Worm (Caenorhabditis elegans) whole organism, L3 larva: Measurements from ENCODE around the gene pitr-1.

Experiments
- ama-1 ChIP-seq: fragments of 150-350 bp; optimal IDR thresholded peaks from 2 replicates; lab custom pipeline; 2018
- ceh-82 ChIP-seq: fragments of 150-350 bp; optimal IDR thresholded peaks from 2 replicates; lab custom pipeline; 2014; ENCODE audit warnings: missing biosample characterization, missing genetic modification characterization
- nhr-11 ChIP-seq: fragments of 150-350 bp; optimal IDR thresholded peaks from 2 replicates; lab custom pipeline; 2014; ENCODE audit warnings: missing biosample characterization, missing genetic modification characterization
- nhr-12 ChIP-seq: fragments of 150-350 bp; optimal IDR thresholded peaks from 2 replicates; lab custom pipeline; 2014; ENCODE audit warnings: missing biosample characterization, missing genetic modification characterization
- nhr-23 ChIP-seq: fragments of 150-350 bp; optimal IDR thresholded peaks from 2 replicates; lab custom pipeline; 2014; ENCODE audit warnings: missing biosample characterization, missing genetic modification reagents, missing genetic modification characterization
- nhr-25 ChIP-seq: sonication (generic microtip); optimal IDR thresholded peaks from 2 replicates; lab custom pipeline; 2017; ENCODE audit warnings: missing biosample characterization, missing genetic modification characterization
- ztf-4 ChIP-seq: fragments of 150-350 bp; optimal IDR thresholded peaks from 2 replicates; lab custom pipeline; 2014; ENCODE audit warnings: missing biosample characterization, missing genetic modification characterization

ce11 chrIV:7381754-7382153 lies 12.1 kb upstream of the pitr-1 start, which contains the start of gene ptp-8:
- no peak for TF ChIP-seq ceh-82 (tag; lab: Kevin White, UChicago)
- no peak for TF ChIP-seq ztf-4 (tag; lab: Kevin White, UChicago)
- TF ChIP-seq nhr-25 (tag; lab: Kevin White, UChicago): no peak
- no peak for TF ChIP-seq ama-1 (lab: Kevin White, UChicago)
- no peak for TF ChIP-seq nhr-23 (tag; lab: Kevin White, UChicago)
- no peak for TF ChIP-seq nhr-11 (tag; lab: Kevin White, UChicago)
- no peak for TF ChIP-seq nhr-12 (tag; lab: Kevin White, UChicago)
